Worm (Caenorhabditis elegans) whole organism, L4 larva: ENCODE measurements around the gene srt-59.
A peak's percentile ranks its signal among the peaks of the same experiment; 100 is the strongest.

ENCODE experiments used
- F26F4.8 ChIP-seq: fragments of 200-800 bp; sonication (Bioruptor generic); conservative IDR thresholded peaks from 2 replicates; pipeline ENCODE4 v1.3.6; 2022; ENCODE audit warnings: missing genetic modification characterization, missing compliant biosample characterization
- F37D6.2 ChIP-seq: sonication (generic microtip); optimal IDR thresholded peaks from 2 replicates; lab custom pipeline; 2016; ENCODE audit warnings: mild to moderate bottlenecking, missing genetic modification characterization, missing compliant biosample characterization
- F49E8.2 ChIP-seq: sonication (generic microtip); optimal IDR thresholded peaks from 2 replicates; lab custom pipeline; 2016; ENCODE audit warnings: missing compliant biosample characterization, mild to moderate bottlenecking, missing genetic modification characterization, borderline replicate concordance
- Y105C5A.15 ChIP-seq: fragments of 200-800 bp; sonication (Bioruptor generic); IDR thresholded peaks from 2 replicates; pipeline ENCODE4 v1.3.6; 2022; ENCODE audit warnings: missing genetic modification characterization, missing compliant biosample characterization
- ZK337.2 ChIP-seq: fragments of 200-800 bp; sonication (Bioruptor generic); IDR thresholded peaks from 2 replicates; pipeline ENCODE4 v1.3.6; 2022; ENCODE audit warnings: missing genetic modification reagents, missing genetic modification characterization, missing compliant biosample characterization
- aly-2 ChIP-seq: sonication (generic microtip); optimal IDR thresholded peaks from 2 replicates; lab custom pipeline; 2018; ENCODE audit warnings: missing biosample characterization, missing genetic modification characterization
- ama-1 ChIP-seq: fragments of 150-350 bp; optimal IDR thresholded peaks from 2 replicates; lab custom pipeline; 2014; ENCODE audit warnings: inconsistent platforms, mixed read lengths
- ceh-20 ChIP-seq: fragments of 200-800 bp; sonication (Bioruptor generic); IDR thresholded peaks from 2 replicates; pipeline ENCODE4 v1.3.6; 2022; ENCODE audit warnings: missing genetic modification reagents, missing genetic modification characterization, missing compliant biosample characterization
- ces-1 ChIP-seq: fragments of 150-350 bp; sonication (generic microtip); optimal IDR thresholded peaks from 4 replicates; lab custom pipeline; 2014; ENCODE audit warnings: missing biosample characterization, missing genetic modification reagents, missing genetic modification characterization
- daf-16 ChIP-seq, 3 experiments: sonication (generic microtip); optimal IDR thresholded peaks; 2 replicates each; lab custom pipeline; 2016 to 2017; ENCODE audit warnings: missing genetic modification characterization in 3 of 3, missing genetic modification reagents in 3 of 3, mild to moderate bottlenecking in 2 of 3, missing compliant biosample characterization in 2 of 3, missing biosample characterization in 1 of 3, moderate library complexity in 1 of 3
- dpl-1 ChIP-seq: fragments of 150-350 bp; optimal IDR thresholded peaks from 2 replicates; lab custom pipeline; 2014; ENCODE audit warnings: missing biosample characterization, missing genetic modification reagents, missing genetic modification characterization
- fos-1 ChIP-seq: fragments of 150-350 bp; optimal IDR thresholded peaks from 2 replicates; lab custom pipeline; 2014; ENCODE audit warnings: missing biosample characterization, missing genetic modification characterization
- hif-1 ChIP-seq, 2 experiments: sonication (generic microtip); optimal IDR thresholded peaks; 2 replicates each; lab custom pipeline; 2016 to 2017; ENCODE audit warnings: missing compliant biosample characterization in 2 of 2, missing genetic modification characterization in 2 of 2, missing genetic modification reagents in 2 of 2, missing genotype in 2 of 2, mild to moderate bottlenecking in 1 of 2
- hlh-30 ChIP-seq: sonication (generic microtip); optimal IDR thresholded peaks from 2 replicates; lab custom pipeline; 2017; ENCODE audit warnings: antibody characterized with exemption, mild to moderate bottlenecking, missing genetic modification characterization, missing compliant biosample characterization; ENCODE audit not compliant: insufficient read depth
- jun-1 ChIP-seq: fragments of 150-350 bp; optimal IDR thresholded peaks from 2 replicates; lab custom pipeline; 2014; ENCODE audit warnings: missing biosample characterization, missing genetic modification reagents, missing genetic modification characterization
- lim-7 ChIP-seq: fragments of 200-800 bp; sonication (Bioruptor generic); IDR thresholded peaks from 2 replicates; pipeline ENCODE4 v1.3.6; 2022; ENCODE audit warnings: missing genetic modification characterization, missing compliant biosample characterization
- lin-13 ChIP-seq: fragments of 150-350 bp; optimal IDR thresholded peaks from 2 replicates; lab custom pipeline; 2014; ENCODE audit warnings: missing biosample characterization, missing genetic modification reagents, missing genetic modification characterization
- lin-38 ChIP-seq: fragments of 200-800 bp; sonication (Bioruptor generic); IDR thresholded peaks from 2 replicates; pipeline ENCODE4 v1.3.6; 2022; ENCODE audit warnings: missing genetic modification reagents, missing genetic modification characterization, missing compliant biosample characterization
- lir-3 ChIP-seq: sonication (generic microtip); optimal IDR thresholded peaks from 2 replicates; lab custom pipeline; 2016; ENCODE audit warnings: mild to moderate bottlenecking, missing genetic modification characterization, missing compliant biosample characterization
- mdl-1 ChIP-seq, 2 experiments: fragments of 150-350 bp in 1 of 2; sonication (generic microtip) in 1 of 2; optimal IDR thresholded peaks; 2 replicates each; lab custom pipeline; 2014 to 2017; ENCODE audit warnings: missing biosample characterization in 2 of 2, missing genetic modification characterization in 2 of 2
- mdt-29 ChIP-seq: fragments of 200-800 bp; sonication (Bioruptor generic); IDR thresholded peaks from 2 replicates; pipeline ENCODE4 v1.3.6; 2022; ENCODE audit warnings: missing genetic modification reagents, missing genetic modification characterization, missing compliant biosample characterization
- mep-1 ChIP-seq: fragments of 150-350 bp; sonication (generic microtip); optimal IDR thresholded peaks from 3 replicates; lab custom pipeline; 2014; ENCODE audit warnings: missing biosample characterization, missing genetic modification characterization
- nhr-111 ChIP-seq: fragments of 200-800 bp; sonication (Bioruptor generic); optimal IDR thresholded peaks from 2 replicates; lab custom pipeline; 2018; ENCODE audit warnings: mild to moderate bottlenecking, missing genetic modification characterization, missing compliant biosample characterization
- nhr-25 ChIP-seq: sonication (generic microtip); optimal IDR thresholded peaks from 2 replicates; lab custom pipeline; 2017; ENCODE audit warnings: missing genetic modification characterization, mild to moderate bottlenecking, missing compliant biosample characterization, antibody characterized with exemption, moderate library complexity, borderline replicate concordance; ENCODE audit not compliant: insufficient read depth
- nhr-42 ChIP-seq: fragments of 200-800 bp; sonication (Bioruptor generic); IDR thresholded peaks from 2 replicates; pipeline ENCODE4 v1.3.6; 2022; ENCODE audit warnings: missing genetic modification characterization, missing compliant biosample characterization
- nhr-6 ChIP-seq: fragments of 150-350 bp; optimal IDR thresholded peaks from 2 replicates; lab custom pipeline; 2014; ENCODE audit warnings: missing biosample characterization, missing genetic modification characterization
- pha-4 ChIP-seq, 2 experiments: fragments of 150-350 bp in 1 of 2; fragments of 200-800 bp in 1 of 2; sonication (Bioruptor generic) in 1 of 2; IDR thresholded peaks in 1 of 2; optimal IDR thresholded peaks in 1 of 2; 2 replicates each; pipeline versions ENCODE4 v1.3.6 to Lab custom; 2014 to 2022; ENCODE audit warnings: missing genetic modification characterization in 2 of 2, missing genetic modification reagents in 2 of 2, missing biosample characterization in 1 of 2, missing compliant biosample characterization in 1 of 2
- snpc-4 ChIP-seq: fragments of 150-350 bp; optimal IDR thresholded peaks from 2 replicates; lab custom pipeline; 2014; ENCODE audit warnings: missing biosample characterization, missing genetic modification characterization
- spr-3 ChIP-seq: fragments of 200-800 bp; sonication (Bioruptor generic); optimal IDR thresholded peaks from 2 replicates; lab custom pipeline; 2018; ENCODE audit warnings: mild to moderate bottlenecking, missing genetic modification characterization, missing compliant biosample characterization
- tra-1 ChIP-seq: fragments of 200-800 bp; sonication (Bioruptor generic); IDR thresholded peaks from 2 replicates; pipeline ENCODE4 v1.3.6; 2022; ENCODE audit warnings: missing genetic modification reagents, missing genetic modification characterization, missing compliant biosample characterization
- unc-39 ChIP-seq: sonication (generic microtip); optimal IDR thresholded peaks from 2 replicates; lab custom pipeline; 2017; ENCODE audit warnings: missing biosample characterization, missing genetic modification characterization
- unc-62 ChIP-seq, 3 experiments: fragments of 150-350 bp in 1 of 3; sonication (generic microtip); optimal IDR thresholded peaks in 2 of 3; peaks in 1 of 3; 1 replicate in 1 of 3; 2 replicates in 2 of 3; lab custom pipeline; 2014 to 2017; ENCODE audit warnings: missing biosample characterization in 3 of 3, missing genetic modification characterization in 3 of 3, missing genetic modification reagents in 3 of 3, missing genotype in 1 of 3
- zag-1 ChIP-seq: fragments of 150-350 bp; optimal IDR thresholded peaks from 2 replicates; lab custom pipeline; 2014; ENCODE audit warnings: missing biosample characterization, missing genetic modification characterization
- zfp-2 ChIP-seq: sonication (generic microtip); optimal IDR thresholded peaks from 2 replicates; lab custom pipeline; 2016; ENCODE audit warnings: mild to moderate bottlenecking, missing genetic modification characterization, missing compliant biosample characterization
- zfp-3 ChIP-seq: fragments of 200-800 bp; sonication (Bioruptor generic); conservative IDR thresholded peaks from 2 replicates; pipeline ENCODE4 v1.3.6; 2022; ENCODE audit warnings: missing genetic modification reagents, missing genetic modification characterization, missing compliant biosample characterization
- ztf-11 ChIP-seq: fragments of 150-350 bp; optimal IDR thresholded peaks from 2 replicates; lab custom pipeline; 2014; ENCODE audit warnings: missing biosample characterization, missing genetic modification characterization

srt-59 gene

DNA sequence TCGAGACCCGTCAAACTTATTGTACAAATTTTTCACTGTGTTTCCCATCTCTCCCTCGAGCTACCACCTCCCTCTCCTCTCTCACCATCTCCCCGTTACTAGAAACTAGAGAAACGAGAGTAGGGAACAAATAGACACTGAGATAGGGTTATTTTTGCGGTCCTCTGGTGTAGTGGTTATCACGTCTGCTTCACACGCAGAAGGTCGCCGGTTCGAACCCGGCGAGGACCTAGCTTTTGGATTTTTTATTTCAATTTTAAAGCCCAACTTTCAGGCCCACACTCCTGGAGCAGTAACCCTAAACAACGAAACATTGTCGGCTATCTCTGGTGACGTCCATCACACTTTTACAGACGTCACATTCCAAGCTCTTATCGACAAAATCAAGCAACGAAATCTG is 18.8 kb upstream of the srt-59 start (continued):
- TF ChIP-seq ceh-20 (GFP tag; lab: Robert Waterston, UW): 0 out of 2 replicates have a peak, but pooled peaks have one; percentile 30
- TF ChIP-seq hlh-30 (tag; lab: Kevin White, UChicago): no peak
- no peak for TF ChIP-seq fos-1 (tag; lab: Kevin White, UChicago)
- no peak for TF ChIP-seq ces-1 (GFP tag; lab: Kevin White, UChicago)
- no peak for TF ChIP-seq lin-38 (GFP tag; lab: Robert Waterston, UW)
- 0 out of 2 replicates have a peak, but pooled peaks have one; percentile 37 for TF ChIP-seq zfp-3
- peak; percentile 40 for TF ChIP-seq lir-3 (tag; lab: Kevin White, UChicago)
- TF ChIP-seq pha-4 (GFP tag; IDR thresholded peaks at IDR 0.05; lab: Robert Waterston, UW): peak; percentile 81
- no peak for TF ChIP-seq pha-4 (tag; optimal IDR thresholded peaks at IDR 0.05; lab: Kevin White, UChicago)
- no peak for TF ChIP-seq dpl-1 (GFP tag; lab: Kevin White, UChicago)
- peak in 1 of 2 experiments; percentile 13 for TF ChIP-seq mdl-1 (tag; optimal IDR thresholded peaks at IDR 0.05; lab: Kevin White, UChicago)

- TF ChIP-seq spr-3 (GFP tag; lab: Kevin White, UChicago): no peak
- TF ChIP-seq F49E8.2 (tag; lab: Kevin White, UChicago): no peak
- no peak for TF ChIP-seq ztf-11
- peak in 1 of 2 experiments; percentile 67 for TF ChIP-seq unc-62 (GFP tag; optimal IDR thresholded peaks at IDR 0.05 in 1 of 2; lab: Kevin White, UChicago)
- TF ChIP-seq unc-62 (tag; optimal IDR thresholded peaks at IDR 0.05; lab: Kevin White, UChicago): no peak
- no peak for TF ChIP-seq dpl-1 (GFP tag; lab: Kevin White, UChicago)
- no peak for TF ChIP-seq nhr-42
- TF ChIP-seq, all 104 proteins: peak for 1
These were observed 18.3 kb upstream of the srt-59 start for ce11 chrIV:619766-620165.

DNA sequence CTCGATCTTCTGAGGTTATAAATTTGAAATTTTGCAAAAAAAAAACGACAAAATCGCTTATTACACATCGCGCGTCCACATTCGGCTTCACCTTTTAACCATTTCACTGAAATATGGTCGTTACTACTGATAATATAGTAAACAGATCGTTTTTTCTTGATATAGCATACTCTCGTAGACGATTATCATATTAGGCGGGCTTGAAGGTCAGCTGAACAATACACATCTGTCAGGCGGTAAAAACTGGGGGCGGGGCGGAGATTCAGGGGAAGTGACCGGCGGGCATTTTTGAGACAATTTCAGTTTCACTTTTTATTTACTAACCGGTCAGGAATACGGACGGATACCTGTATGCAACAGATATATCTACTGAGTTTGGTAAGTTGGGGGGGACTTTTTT is 13.7 kb upstream of the srt-59 start, which contains the start of gene C18H7.1:
Gene C18H7.1, plus strand, starts transcription at position 301 of the 400 bp plus-strand sequence.
- TF ChIP-seq ZK337.2 (GFP tag; lab: Robert Waterston, UW) (no peak), lin-13 (GFP tag; lab: Kevin White, UChicago) (no peak), ama-1 (lab: Kevin White, UChicago) (no peak), Y105C5A.15 (no peak), nhr-111 (GFP tag; lab: Kevin White, UChicago) (no peak)
- TF ChIP-seq, all 104 proteins: peak for 0

DNA sequence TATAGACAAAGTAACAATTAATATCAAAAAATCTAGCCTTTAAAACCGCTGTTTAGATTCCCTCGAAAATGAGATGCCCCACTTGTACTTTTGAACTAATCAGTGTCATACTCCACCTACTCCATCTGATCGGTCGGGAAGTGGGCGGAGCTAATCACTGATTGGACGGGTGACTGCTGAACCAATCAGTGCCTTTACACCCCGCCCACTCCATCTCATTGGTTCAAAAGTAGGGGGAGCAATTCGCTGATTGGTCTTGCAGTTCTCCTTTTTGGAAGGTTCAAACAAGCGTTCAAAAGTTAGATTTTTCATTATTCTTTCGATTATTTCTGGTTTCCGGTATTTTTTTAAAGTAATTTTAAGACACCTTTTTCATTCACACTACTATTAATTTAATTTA is 11.7 kb upstream of the srt-59 start:
- TF ChIP-seq unc-39 (tag; lab: Kevin White, UChicago) (no peak), lin-13 (GFP tag; lab: Kevin White, UChicago) (no peak), nhr-25 (tag; lab: Kevin White, UChicago) (no peak), snpc-4 (no peak), mep-1 (tag; lab: Kevin White, UChicago) (no peak), mdt-29 (GFP tag; lab: Robert Waterston, UW) (no peak), aly-2 (tag; lab: Kevin White, UChicago) (no peak), hif-1 (tag; optimal IDR thresholded peaks at IDR 0.05; lab: Kevin White, UChicago) (no peak), F37D6.2 (tag; lab: Kevin White, UChicago) (no peak), zfp-3 (no peak), daf-16 (GFP tag; optimal IDR thresholded peaks at IDR 0.05; lab: Kevin White, UChicago) (no peak), daf-16 (tag; optimal IDR thresholded peaks at IDR 0.05; lab: Kevin White, UChicago) (no peak), nhr-6 (no peak), lim-7 (GFP tag; lab: Robert Waterston, UW) (no peak), F26F4.8 (GFP tag; lab: Robert Waterston, UW) (no peak), ztf-11 (no peak), tra-1 (GFP tag; lab: Robert Waterston, UW) (no peak), jun-1 (tag; lab: Kevin White, UChicago) (no peak), zfp-2 (no peak), zag-1 (tag; lab: Kevin White, UChicago) (no peak)
